Fruit fly (Drosophila melanogaster): Measurements from ENCODE around the gene mew.

DNA sequence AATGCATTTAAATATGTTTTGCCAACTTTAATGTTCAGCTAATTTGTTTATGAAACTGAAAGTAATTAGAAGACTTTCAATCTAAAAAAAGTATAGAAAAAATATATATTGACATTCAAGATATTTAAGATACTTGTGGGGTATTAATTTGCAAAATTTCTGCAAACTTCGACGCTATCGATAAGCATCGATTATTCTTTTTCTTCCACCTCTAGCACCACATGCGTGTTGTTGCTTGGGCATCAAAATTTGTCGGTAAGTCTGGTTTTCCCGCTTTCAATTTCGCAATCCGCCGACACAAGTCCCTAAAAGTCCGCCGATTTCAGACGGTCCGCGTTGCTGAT, 46.2 kb downstream of the mew start, which contains the start of gene REG:
- TF ChIP-seq insv (optimal IDR thresholded peaks at IDR 0.05), result no peak
- no peak for TF ChIP-seq ttk (optimal IDR thresholded peaks at IDR 0.05)
- TF ChIP-seq h (optimal IDR thresholded peaks at IDR 0.05), result no peak
- TF ChIP-seq Sin3A (optimal IDR thresholded peaks at IDR 0.05), result no peak
- TF ChIP-seq psq (optimal IDR thresholded peaks at IDR 0.05), result no peak
- TF ChIP-seq Myc (optimal IDR thresholded peaks at IDR 0.05), result no peak
